Fruit fly (Drosophila melanogaster) whole organism, embryonic: ENCODE measurements around the gene Usp16-45.

Experiments used
- Atf3 ChIP-seq: fragments of 200-800 bp; sonication (Bioruptor generic); optimal IDR thresholded peaks from 3 replicates; lab custom pipeline; 2016; ENCODE audit warnings: missing biosample characterization, missing genetic modification characterization
- Awh ChIP-seq: fragments of 200-800 bp; sonication (Bioruptor generic); IDR thresholded peaks from 2 replicates; pipeline ENCODE4, ENCODE4 v1.3.6; 2022; ENCODE audit warnings: missing biosample characterization, missing genetic modification characterization
- Blimp-1 ChIP-seq: fragments of 200-800 bp; sonication (Bioruptor generic); optimal IDR thresholded peaks from 3 replicates; lab custom pipeline; 2018; ENCODE audit warnings: missing biosample characterization, missing genetic modification characterization, mild to moderate bottlenecking, moderate library complexity, missing genetic modification reagents
- CG15269 ChIP-seq: fragments of 200-800 bp; sonication (Bioruptor generic); optimal IDR thresholded peaks from 2 replicates; lab custom pipeline; 2018; ENCODE audit warnings: missing biosample characterization, mild to moderate bottlenecking, missing genetic modification characterization, moderate library complexity
- CG15514 ChIP-seq: fragments of 200-800 bp; sonication (Bioruptor generic); optimal IDR thresholded peaks from 3 replicates; lab custom pipeline; 2017; ENCODE audit warnings: missing biosample characterization, missing genetic modification characterization, mild to moderate bottlenecking, moderate library complexity, missing genetic modification reagents
- CG18476 ChIP-seq: fragments of 200-800 bp; sonication (Bioruptor generic); optimal IDR thresholded peaks from 2 replicates; lab custom pipeline; 2016; ENCODE audit warnings: missing biosample characterization, mild to moderate bottlenecking, missing genetic modification characterization
- CG2129 ChIP-seq: fragments of 200-800 bp; sonication (Bioruptor generic); IDR thresholded peaks from 2 replicates; pipeline ENCODE4 v1.3.6; 2022; ENCODE audit warnings: missing biosample characterization, missing genetic modification characterization; ENCODE audit not compliant: partially characterized antibody
- CG6765 ChIP-seq: fragments of 200-800 bp; sonication (Bioruptor generic); optimal IDR thresholded peaks from 3 replicates; lab custom pipeline; 2017; ENCODE audit warnings: missing biosample characterization, mild to moderate bottlenecking, missing genetic modification characterization
- CG6854 ChIP-seq: fragments of 200-800 bp; sonication (Bioruptor generic); optimal IDR thresholded peaks from 3 replicates; lab custom pipeline; 2017; ENCODE audit warnings: missing biosample characterization, mild to moderate bottlenecking, missing genetic modification characterization
- CG8281 ChIP-seq: fragments of 200-800 bp; sonication (Bioruptor generic); optimal IDR thresholded peaks from 2 replicates; lab custom pipeline; 2018; ENCODE audit warnings: missing biosample characterization, mild to moderate bottlenecking, missing genetic modification characterization, moderate library complexity
- CG8290 ChIP-seq, 3 experiments: fragments of 200-800 bp; sonication (Bioruptor generic); optimal IDR thresholded peaks; 2 replicates each; lab custom pipeline; 2016 to 2019; ENCODE audit warnings: missing biosample characterization in 3 of 3, missing genetic modification characterization in 3 of 3, mild to moderate bottlenecking in 2 of 3, moderate library complexity in 1 of 3
- Dbx ChIP-seq: fragments of 200-800 bp; sonication (Bioruptor generic); IDR thresholded peaks from 3 replicates; pipeline ENCODE4 v1.3.6; 2022; ENCODE audit warnings: missing biosample characterization, missing genetic modification characterization
- Deaf1 ChIP-seq: fragments of 200-800 bp; optimal IDR thresholded peaks from 3 replicates; lab custom pipeline; 2019; ENCODE audit warnings: missing biosample characterization, mild to moderate bottlenecking, missing genetic modification characterization, moderate library complexity
- Dp ChIP-seq: fragments of 200-800 bp; sonication (Bioruptor generic); optimal IDR thresholded peaks from 2 replicates; lab custom pipeline; 2018; ENCODE audit warnings: missing biosample characterization, mild to moderate bottlenecking, missing genetic modification characterization, moderate library complexity
- Eip74EF ChIP-seq, 2 experiments: fragments of 200-800 bp in 1 of 2; fragments of >200 bp in 1 of 2; sonication (Bioruptor generic) in 1 of 2; optimal IDR thresholded peaks; 2 replicates each; lab custom pipeline; 2017 to 2019; ENCODE audit warnings: missing biosample characterization in 2 of 2, missing genetic modification characterization in 2 of 2, mild to moderate bottlenecking in 1 of 2, moderate library complexity in 1 of 2
- H15 ChIP-seq: fragments of 200-800 bp; sonication (Bioruptor generic); IDR thresholded peaks from 3 replicates; pipeline ENCODE4 v1.3.6; 2022; ENCODE audit warnings: missing biosample characterization, missing genetic modification characterization
- Hmr ChIP-seq: fragments of 200-800 bp; sonication (Bioruptor generic); optimal IDR thresholded peaks from 3 replicates; lab custom pipeline; 2017; ENCODE audit warnings: mild to moderate bottlenecking, missing biosample characterization, missing genetic modification reagents, missing genetic modification characterization
- MESR4 ChIP-seq: fragments of 200-800 bp; sonication (Bioruptor generic); optimal IDR thresholded peaks from 2 replicates; lab custom pipeline; 2018; ENCODE audit warnings: missing biosample characterization, mild to moderate bottlenecking, missing genetic modification characterization, moderate library complexity
- MTF-1 ChIP-seq: fragments of 200-800 bp; sonication (Bioruptor generic); optimal IDR thresholded peaks from 2 replicates; lab custom pipeline; 2018; ENCODE audit warnings: missing biosample characterization, mild to moderate bottlenecking, missing genetic modification characterization, borderline replicate concordance
- Max ChIP-seq: fragments of 200-800 bp; sonication (Bioruptor generic); optimal IDR thresholded peaks from 2 replicates; lab custom pipeline; 2016; ENCODE audit warnings: missing biosample characterization, mild to moderate bottlenecking, missing genetic modification characterization
- Pdp1 ChIP-seq, 2 experiments: fragments of 200-800 bp; sonication (Bioruptor generic); optimal IDR thresholded peaks; 3 replicates each; lab custom pipeline; 2016; ENCODE audit warnings: missing biosample characterization in 2 of 2, missing genetic modification characterization in 2 of 2, mild to moderate bottlenecking in 1 of 2, moderate library complexity in 1 of 2
- Sox100B ChIP-seq: fragments of 200-800 bp; sonication (Bioruptor generic); optimal IDR thresholded peaks from 3 replicates; lab custom pipeline; 2018; ENCODE audit warnings: missing biosample characterization, mild to moderate bottlenecking, missing genetic modification characterization
- Sox102F ChIP-seq: fragments of 200-800 bp; sonication (Bioruptor generic); optimal IDR thresholded peaks from 2 replicates; lab custom pipeline; 2018; ENCODE audit warnings: missing biosample characterization, mild to moderate bottlenecking, missing genetic modification characterization, moderate library complexity
- Spps ChIP-seq: fragments of 200-800 bp; sonication (Bioruptor generic); optimal IDR thresholded peaks from 2 replicates; lab custom pipeline; 2018; ENCODE audit warnings: missing biosample characterization, mild to moderate bottlenecking, missing genetic modification characterization
- Sry-δ ChIP-seq: fragments of 200-800 bp; sonication (Bioruptor generic); optimal IDR thresholded peaks from 2 replicates; lab custom pipeline; 2016; ENCODE audit warnings: missing biosample characterization, missing genetic modification characterization
- ato ChIP-seq: fragments of 200-800 bp; sonication (Bioruptor generic); IDR thresholded peaks from 2 replicates; pipeline ENCODE4 v1.3.6; 2022; ENCODE audit warnings: missing biosample characterization, missing genetic modification characterization; ENCODE audit not compliant: partially characterized antibody
- bcd ChIP-seq: fragments of 200-800 bp; sonication (Bioruptor generic); optimal IDR thresholded peaks from 2 replicates; lab custom pipeline; 2017; ENCODE audit warnings: missing biosample characterization, mild to moderate bottlenecking, missing genetic modification characterization
- ci ChIP-seq: fragments of 200-800 bp; sonication (Bioruptor generic); IDR thresholded peaks from 3 replicates; pipeline ENCODE4 v1.3.6; 2022; ENCODE audit warnings: missing biosample characterization, missing genetic modification characterization
- da ChIP-seq: fragments of 200-800 bp; sonication (Bioruptor generic); optimal IDR thresholded peaks from 2 replicates; lab custom pipeline; 2016; ENCODE audit warnings: missing biosample characterization, missing genetic modification characterization
- dmrt99B ChIP-seq: fragments of 200-800 bp; sonication (Bioruptor generic); optimal IDR thresholded peaks from 2 replicates; lab custom pipeline; 2018; ENCODE audit warnings: missing biosample characterization, mild to moderate bottlenecking, missing genetic modification characterization, moderate library complexity
- dpn ChIP-seq, 2 experiments: fragments of 200-800 bp; sonication (Bioruptor generic); optimal IDR thresholded peaks; 3 replicates each; lab custom pipeline; 2016; ENCODE audit warnings: missing biosample characterization in 2 of 2, missing genetic modification characterization in 2 of 2
- exex ChIP-seq: fragments of 200-800 bp; sonication (Bioruptor generic); optimal IDR thresholded peaks from 4 replicates; lab custom pipeline; 2018; ENCODE audit warnings: missing biosample characterization, mild to moderate bottlenecking, missing genetic modification characterization, moderate library complexity
- gro ChIP-seq: fragments of 200-800 bp; sonication (Bioruptor generic); optimal IDR thresholded peaks from 2 replicates; lab custom pipeline; 2016; ENCODE audit warnings: missing biosample characterization, missing genetic modification characterization
- gsb ChIP-seq: fragments of 200-800 bp; sonication (Bioruptor generic); IDR thresholded peaks from 2 replicates; pipeline ENCODE4 v1.3.6; 2022; ENCODE audit warnings: missing biosample characterization, missing genetic modification characterization
- hth ChIP-seq: fragments of >200 bp; optimal IDR thresholded peaks from 2 replicates; lab custom pipeline; 2017; ENCODE audit warnings: inconsistent platforms
- kay ChIP-seq: fragments of 200-800 bp; sonication (Bioruptor generic); optimal IDR thresholded peaks from 2 replicates; lab custom pipeline; 2016; ENCODE audit warnings: missing biosample characterization, missing genetic modification characterization
- lab ChIP-seq: fragments of 200-800 bp; sonication (Bioruptor generic); optimal IDR thresholded peaks from 3 replicates; lab custom pipeline; 2017; ENCODE audit warnings: missing biosample characterization, missing genetic modification characterization, mild to moderate bottlenecking, moderate library complexity, missing genetic modification reagents
- lbe ChIP-seq: fragments of 200-800 bp; sonication (Bioruptor generic); optimal IDR thresholded peaks from 2 replicates; lab custom pipeline; 2016; ENCODE audit warnings: missing biosample characterization, mild to moderate bottlenecking, missing genetic modification characterization
- lov ChIP-seq, 2 experiments: fragments of 200-800 bp in 1 of 2; fragments of >200 bp in 1 of 2; sonication (Bioruptor generic) in 1 of 2; IDR thresholded peaks in 1 of 2; optimal IDR thresholded peaks in 1 of 2; 2 replicates in 1 of 2; 3 replicates in 1 of 2; pipeline versions ENCODE4 v1.3.6 to Lab custom; 2017 to 2022; ENCODE audit warnings: missing biosample characterization in 1 of 2, missing genetic modification characterization in 1 of 2
- mirr ChIP-seq: fragments of 200-800 bp; sonication (Bioruptor generic); optimal IDR thresholded peaks from 3 replicates; lab custom pipeline; 2018; ENCODE audit warnings: missing biosample characterization, mild to moderate bottlenecking, missing genetic modification characterization
- pum ChIP-seq: fragments of 200-800 bp; sonication (Bioruptor generic); optimal IDR thresholded peaks from 2 replicates; lab custom pipeline; 2016; ENCODE audit warnings: missing biosample characterization, missing genetic modification characterization
- pzg ChIP-seq: fragments of 200-800 bp; sonication (Bioruptor generic); optimal IDR thresholded peaks from 3 replicates; lab custom pipeline; 2018; ENCODE audit warnings: missing biosample characterization, mild to moderate bottlenecking, missing genetic modification characterization, moderate library complexity
- row ChIP-seq: fragments of 200-800 bp; sonication (Bioruptor generic); IDR thresholded peaks from 3 replicates; pipeline ENCODE4 v1.3.6; 2022; ENCODE audit warnings: missing biosample characterization, missing genetic modification characterization
- slbo ChIP-seq: fragments of 200-800 bp; sonication (Bioruptor generic); IDR thresholded peaks from 2 replicates; pipeline ENCODE4 v1.3.6; 2022; ENCODE audit warnings: missing biosample characterization, missing genetic modification characterization
- toy ChIP-seq: fragments of 200-800 bp; sonication (Bioruptor generic); IDR thresholded peaks from 2 replicates; pipeline ENCODE4 v1.3.6; 2022; ENCODE audit warnings: missing biosample characterization, missing genetic modification characterization
- wor ChIP-seq: fragments of 200-800 bp; sonication (Bioruptor generic); IDR thresholded peaks from 2 replicates; pipeline ENCODE4 v1.3.6; 2022; ENCODE audit warnings: missing biosample characterization, missing genetic modification characterization
- z ChIP-seq: fragments of 200-800 bp; sonication (Bioruptor generic); IDR thresholded peaks from 3 replicates; pipeline ENCODE4 v1.3.6; 2022; ENCODE audit warnings: missing biosample characterization, missing genetic modification characterization

The Usp16-45 gene

dm6 chrX:5428341-5429077 lies 7.2 kb downstream of the Usp16-45 start:
- TF ChIP-seq pum = no peak
- peak; percentile 19 for TF ChIP-seq pzg (GFP tag; lab: Kevin White, UChicago)
- no peak for TF ChIP-seq MESR4 (GFP tag; lab: Kevin White, UChicago)
- TF ChIP-seq gsb = no peak
- TF ChIP-seq Spps (tag; lab: Kevin White, UChicago) = no peak
- TF ChIP-seq hth (lab: Kevin White, UChicago) = no peak
- peak; percentile 13 for TF ChIP-seq lab (GFP tag; lab: Kevin White, UChicago)
- TF ChIP-seq Atf3 = no peak
- no peak for TF ChIP-seq mirr
- peak; percentile 23 for TF ChIP-seq CG15514
- TF ChIP-seq bcd = no peak
- no peak for TF ChIP-seq gro
- peak; percentile 14; the same call in 1 of the 3 replicates for TF ChIP-seq row (GFP tag; lab: Robert Waterston, UW)
- 0 out of 2 replicates have a peak, but pooled peaks have one; percentile 5 for TF ChIP-seq slbo (GFP tag; lab: Robert Waterston, UW)
- peak; percentile 12 for TF ChIP-seq Deaf1
- no peak for TF ChIP-seq CG6854 (GFP tag; lab: Kevin White, UChicago)
- no peak for TF ChIP-seq CG8290 (GFP tag; optimal IDR thresholded peaks at IDR 0.05; lab: Kevin White, UChicago)
- peak in 1 of 2 experiments; percentile 41 for TF ChIP-seq CG8290 (tag; optimal IDR thresholded peaks at IDR 0.05; lab: Kevin White, UChicago)
- peak; percentile 13 for TF ChIP-seq Hmr
- TF ChIP-seq Pdp1 (GFP tag; optimal IDR thresholded peaks at IDR 0.05; lab: Kevin White, UChicago) = peak in 1 of 2 experiments; percentile 86
- TF ChIP-seq CG18476 (GFP tag; lab: Kevin White, UChicago) = no peak
- no peak for TF ChIP-seq Blimp-1
- peak; percentile 2 for TF ChIP-seq Dp (GFP tag; lab: Kevin White, UChicago)
- no peak for TF ChIP-seq CG2129 (GFP tag; lab: Robert Waterston, UW)
- TF ChIP-seq Sox102F (GFP tag; lab: Kevin White, UChicago) = no peak
- no peak for TF ChIP-seq Awh (GFP tag; lab: Robert Waterston, UW)
- peak; percentile 23; the same call in 1 of the 3 replicates for TF ChIP-seq ci (GFP tag; lab: Robert Waterston, UW)
- peak; percentile 2 for TF ChIP-seq dmrt99B
- TF ChIP-seq MTF-1 = peak; percentile 10
- TF ChIP-seq ato (GFP tag; lab: Robert Waterston, UW) = no peak
- peak; percentile 26 for TF ChIP-seq lbe (GFP tag; lab: Kevin White, UChicago)
- TF ChIP-seq Dbx (GFP tag; lab: Robert Waterston, UW) = peak; percentile 17; the same call in 1 of the 3 replicates
- TF ChIP-seq CG15269 (tag; lab: Kevin White, UChicago) = no peak
- TF ChIP-seq wor (GFP tag; lab: Robert Waterston, UW) = no peak
- no peak for TF ChIP-seq dpn (GFP tag; optimal IDR thresholded peaks at IDR 0.05; lab: Kevin White, UChicago)
- TF ChIP-seq Max = no peak
- no peak for TF ChIP-seq toy (GFP tag; lab: Robert Waterston, UW)
- no peak for TF ChIP-seq lov (optimal IDR thresholded peaks at IDR 0.05; lab: Kevin White, UChicago)
- no peak for TF ChIP-seq lov (GFP tag; IDR thresholded peaks at IDR 0.05; lab: Robert Waterston, UW)
- no peak for TF ChIP-seq Eip74EF (GFP tag; optimal IDR thresholded peaks at IDR 0.05; lab: Kevin White, UChicago)
- TF ChIP-seq Sry-δ (GFP tag; lab: Kevin White, UChicago) = no peak
- peak; percentile 31 for TF ChIP-seq kay (GFP tag; lab: Kevin White, UChicago)
- no peak for TF ChIP-seq exex (tag; lab: Kevin White, UChicago)
- TF ChIP-seq H15 = no peak
- no peak for TF ChIP-seq z (GFP tag; lab: Robert Waterston, UW)
- no peak for TF ChIP-seq da (GFP tag; lab: Kevin White, UChicago)
- no peak for TF ChIP-seq CG8281 (tag; lab: Kevin White, UChicago)
- TF ChIP-seq CG6765 (GFP tag; lab: Kevin White, UChicago) = no peak
- TF ChIP-seq Sox100B (GFP tag; lab: Kevin White, UChicago) = no peak
